Worm (Caenorhabditis elegans): Measurements from ENCODE around the gene W07G1.1.

W07G1.1 gene

ce11 chrII:13957437-13957836, 18.0 kb upstream of the W07G1.1 start, which contains the start of gene zip-3:
zip-3 (minus strand) TSS chrII:13957457.
- TF ChIP-seq ceh-18 (tag; optimal IDR thresholded peaks at IDR 0.05) (no peak), nfya-1 (tag; optimal IDR thresholded peaks at IDR 0.05) (no peak), pqm-1 (tag; optimal IDR thresholded peaks at IDR 0.05) (no peak), tbx-7 (tag; optimal IDR thresholded peaks at IDR 0.05) (no peak), che-1 (tag; optimal IDR thresholded peaks at IDR 0.05) (no peak), gmeb-2 (tag; optimal IDR thresholded peaks at IDR 0.05) (no peak), tbx-2 (tag; optimal IDR thresholded peaks at IDR 0.05) (no peak)

DNA sequence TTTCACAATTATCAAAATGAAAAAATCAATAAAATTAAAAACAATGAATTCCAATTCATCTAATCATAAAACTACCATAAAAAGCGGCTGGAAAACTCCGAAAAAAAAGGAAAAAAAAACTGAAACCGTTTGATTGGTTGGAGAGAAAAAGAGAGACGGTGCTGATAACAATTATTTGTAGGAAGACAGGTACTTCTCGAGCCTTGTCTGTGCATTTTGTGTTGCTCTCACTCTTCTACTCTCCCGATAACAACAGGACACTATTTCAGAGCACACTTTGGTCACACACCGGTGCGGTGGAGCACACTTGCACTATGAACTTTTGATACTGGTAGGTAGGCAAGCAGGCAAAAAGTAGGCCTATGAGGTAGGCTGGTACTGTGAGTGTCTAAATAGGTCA, 17.1 kb upstream of the W07G1.1 start:
- TF ChIP-seq elt-2 (tag; optimal IDR thresholded peaks at IDR 0.05) (peak; percentile 79), ceh-48 (tag; optimal IDR thresholded peaks at IDR 0.05) (no peak), ztf-16 (tag; optimal IDR thresholded peaks at IDR 0.05) (no peak), ceh-24 (tag; optimal IDR thresholded peaks at IDR 0.05) (no peak), pqm-1 (tag; optimal IDR thresholded peaks at IDR 0.05) (peak; percentile 23)

ce11 chrII:13954979-13955378, 15.5 kb upstream of the W07G1.1 start:
- no peak for TF ChIP-seq ttx-3 (tag; optimal IDR thresholded peaks at IDR 0.05)
- no peak for TF ChIP-seq ceh-34 (tag; optimal IDR thresholded peaks at IDR 0.05)
- TF ChIP-seq T23F11.4 (GFP tag; optimal IDR thresholded peaks at IDR 0.05) = no peak
- no peak for TF ChIP-seq ref-2 (tag; optimal IDR thresholded peaks at IDR 0.05)
- TF ChIP-seq ceh-9 (tag; optimal IDR thresholded peaks at IDR 0.05) = no peak
- no peak for TF ChIP-seq Y22D7AL.16 (tag; optimal IDR thresholded peaks at IDR 0.05)
- TF ChIP-seq K09A11.1 (tag; optimal IDR thresholded peaks at IDR 0.05; ENCODE audit: insufficient read depth) = no peak
- no peak for TF ChIP-seq fkh-6 (tag; optimal IDR thresholded peaks at IDR 0.05)
- TF ChIP-seq C08G9.2 (tag; optimal IDR thresholded peaks at IDR 0.05) = no peak
- TF ChIP-seq fkh-10 (GFP tag; optimal IDR thresholded peaks at IDR 0.05) = no peak
- TF ChIP-seq ceh-22 (tag; optimal IDR thresholded peaks at IDR 0.05) = no peak
- TF ChIP-seq pat-9 (tag; optimal IDR thresholded peaks at IDR 0.05) = no peak
- no peak for TF ChIP-seq sdc-2 (tag; optimal IDR thresholded peaks at IDR 0.05)
- TF ChIP-seq che-1 (tag; optimal IDR thresholded peaks at IDR 0.05) = no peak
- no peak for TF ChIP-seq mec-3 (tag; optimal IDR thresholded peaks at IDR 0.05; ENCODE audit: borderline replicate concordance)

- no peak for TF ChIP-seq hlh-30 (tag; optimal IDR thresholded peaks at IDR 0.05; ENCODE audit: insufficient read depth)
- TF ChIP-seq ceh-14 (tag; optimal IDR thresholded peaks at IDR 0.05) = no peak
- TF ChIP-seq elt-4 (tag; optimal IDR thresholded peaks at IDR 0.05) = no peak
- TF ChIP-seq elt-2 (tag; optimal IDR thresholded peaks at IDR 0.05) = peak; percentile 59
These were observed 14.6 kb upstream of the W07G1.1 start for ce11 chrII:13954077-13954476.

- TF ChIP-seq syd-9 (tag; optimal IDR thresholded peaks at IDR 0.05) (no peak), fkh-6 (tag; optimal IDR thresholded peaks at IDR 0.05) (no peak)
These were observed 12.6 kb upstream of the W07G1.1 start for ce11 chrII:13951986-13952385.

- no peak for TF ChIP-seq tbx-7 (tag; optimal IDR thresholded peaks at IDR 0.05)
- no peak for TF ChIP-seq ceh-24 (tag; optimal IDR thresholded peaks at IDR 0.05)
- peak; percentile 54 for TF ChIP-seq elt-2 (tag; optimal IDR thresholded peaks at IDR 0.05)
- TF ChIP-seq pros-1 (tag; optimal IDR thresholded peaks at IDR 0.05) = no peak
These were observed 9.9 kb upstream of the W07G1.1 start, which contains the start of gene sre-44 for ce11 chrII:13949290-13949689. sre-44 (plus strand) TSS chrII:13949590.

- TF ChIP-seq ceh-9 (tag; optimal IDR thresholded peaks at IDR 0.05) (no peak), unc-42 (tag; optimal IDR thresholded peaks at IDR 0.05) (no peak), ref-2 (tag; optimal IDR thresholded peaks at IDR 0.05) (no peak), elt-2 (tag; optimal IDR thresholded peaks at IDR 0.05) (no peak)
These were observed 6.1 kb upstream of the W07G1.1 start for ce11 chrII:13945527-13945926.
